Worm (Caenorhabditis elegans): ENCODE data around the gene F54E2.9.

DNA sequence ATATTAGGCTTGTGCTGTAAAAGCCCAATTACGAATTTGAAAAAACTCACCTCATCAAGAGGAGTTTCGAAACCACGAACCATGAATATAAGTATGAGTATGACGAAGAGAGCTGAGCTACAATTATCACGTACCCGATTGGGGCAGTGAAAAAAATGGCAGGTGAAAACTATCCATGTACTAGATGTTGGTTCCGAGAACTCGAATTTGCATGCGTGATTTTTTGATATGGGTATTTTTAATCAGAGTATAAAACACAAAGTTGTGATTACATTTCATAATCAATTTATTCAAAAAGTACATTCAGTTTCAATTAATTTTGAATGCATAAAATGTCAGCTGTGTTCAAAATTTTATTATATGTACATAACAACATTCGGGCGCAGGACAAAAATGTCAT is at the start of gene F54E2.9:
- TF ChIP-seq him-1 (tag; optimal IDR thresholded peaks at IDR 0.05) (no peak), W03F9.2 (tag; optimal IDR thresholded peaks at IDR 0.05) (no peak), dao-5 (tag; optimal IDR thresholded peaks at IDR 0.05) (no peak)
